Worm (Caenorhabditis elegans) whole organism, L4/young adult: ENCODE results near the gene D1022.9.

Source experiments
- dao-5 ChIP-seq: sonication (generic microtip); optimal IDR thresholded peaks from 2 replicates; lab custom pipeline; 2016; ENCODE audit warnings: missing genotype, missing genetic modification characterization, moderate library complexity, missing compliant biosample characterization
- him-1 ChIP-seq: sonication (generic microtip); optimal IDR thresholded peaks from 2 replicates; lab custom pipeline; 2016; ENCODE audit warnings: missing genotype, missing genetic modification reagents, missing genetic modification characterization, missing compliant biosample characterization

DNA sequence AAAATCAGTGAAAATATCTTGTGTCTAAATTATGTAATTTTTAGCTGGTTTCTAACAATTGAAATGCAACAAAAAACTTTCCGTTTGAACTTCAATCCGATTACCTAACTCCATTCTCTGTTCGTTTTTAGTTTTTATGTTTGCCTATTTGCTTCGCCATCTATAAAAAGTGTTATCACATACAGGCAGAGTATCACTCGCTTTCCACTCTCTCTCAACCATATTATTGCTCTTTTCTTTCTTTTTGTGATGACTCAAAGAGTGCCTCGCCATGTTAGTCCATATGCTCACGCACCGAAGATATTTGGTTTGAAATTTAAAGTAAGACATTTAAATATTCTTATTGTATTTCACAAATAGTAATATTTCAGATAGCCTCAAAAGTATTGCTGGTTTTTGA lies 45.4 kb upstream of the D1022.9 start, which contains the start of gene ZK1290.13:
- TF ChIP-seq him-1 (tag; lab: Kevin White, UChicago) (no peak), dao-5 (tag; lab: Kevin White, UChicago) (no peak)
